Worm (Caenorhabditis elegans): ENCODE data around the gene ncx-7.

ncx-7 gene

ce11 chrIII:9703747-9704605 lies 16.1 kb downstream of the ncx-7 start (continued):
- no peak for TF ChIP-seq ceh-43 (GFP tag; optimal IDR thresholded peaks at IDR 0.05)
- peak; percentile 27 for TF ChIP-seq sem-2 (GFP tag; optimal IDR thresholded peaks at IDR 0.05)
- TF ChIP-seq bed-3 (GFP tag; optimal IDR thresholded peaks at IDR 0.05) = no peak
- no peak for TF ChIP-seq tbx-8 (GFP tag; optimal IDR thresholded peaks at IDR 0.05)

DNA sequence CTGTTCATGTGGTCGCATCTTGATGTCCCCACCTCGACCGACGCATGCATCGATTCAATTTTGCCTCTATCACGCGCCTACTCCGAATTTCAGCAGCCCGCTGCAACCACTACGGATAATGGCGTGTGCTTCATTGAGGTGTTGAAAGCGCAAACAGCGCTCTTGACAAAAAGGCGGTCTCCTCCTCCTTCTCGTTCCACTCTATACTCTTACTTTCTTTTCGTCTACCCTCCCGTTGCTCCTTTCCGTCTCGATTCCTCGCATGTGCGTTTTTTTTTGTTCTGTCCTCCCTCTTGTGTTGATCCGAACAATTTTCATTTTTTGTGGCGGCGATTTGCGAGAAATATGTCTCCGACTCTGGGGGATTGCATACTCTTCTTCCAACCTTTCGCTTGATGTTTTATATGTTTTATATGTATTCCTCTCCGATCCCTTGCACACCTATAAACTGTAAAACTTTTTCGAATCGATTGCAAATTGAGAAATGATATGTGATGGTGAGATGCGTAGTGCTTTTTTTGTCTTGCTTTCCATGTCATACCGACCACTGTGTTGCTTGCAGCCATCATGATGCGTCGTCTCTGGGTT lies 17.3 kb downstream of the ncx-7 start:
- TF ChIP-seq zip-8 (tag; optimal IDR thresholded peaks at IDR 0.05) (no peak), mls-2 (tag; optimal IDR thresholded peaks at IDR 0.05) (no peak), blmp-1 (tag; optimal IDR thresholded peaks at IDR 0.05) (no peak), pha-4 (tag; optimal IDR thresholded peaks at IDR 0.05) (no peak), ces-1 (GFP tag; optimal IDR thresholded peaks at IDR 0.05) (no peak), unc-62 (GFP tag; optimal IDR thresholded peaks at IDR 0.05) (no peak), M03D4.4 (tag; optimal IDR thresholded peaks at IDR 0.05) (no peak), mab-5 (tag; optimal IDR thresholded peaks at IDR 0.05) (no peak)

DNA sequence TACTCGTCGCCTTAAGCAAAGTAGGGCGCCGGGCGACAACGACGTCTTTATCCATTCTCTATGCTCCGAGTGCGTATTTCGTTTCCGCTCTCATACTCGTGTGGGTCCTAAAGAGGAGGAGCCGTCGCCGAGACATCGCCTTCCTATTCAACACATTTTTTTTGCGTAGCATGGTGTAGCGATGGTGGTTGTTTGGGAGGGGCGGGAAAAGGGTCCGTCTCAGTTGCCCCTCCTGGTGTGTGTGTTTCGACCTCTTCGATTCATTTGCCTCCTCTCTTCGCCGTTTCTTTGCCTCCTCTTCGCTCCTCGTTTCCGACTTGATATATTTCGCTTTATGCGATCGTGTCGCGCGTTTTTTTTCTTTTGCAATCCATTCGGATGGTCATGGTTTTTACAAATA lies 18.3 kb downstream of the ncx-7 start:
- TF ChIP-seq ztf-11 (tag; optimal IDR thresholded peaks at IDR 0.05) (no peak), ceh-39 (tag; optimal IDR thresholded peaks at IDR 0.05) (no peak), unc-120 (tag; optimal IDR thresholded peaks at IDR 0.05; ENCODE audit: poor library complexity, severe bottlenecking) (peak; percentile 9), lsy-2 (tag; optimal IDR thresholded peaks at IDR 0.05) (no peak), drap-1 (GFP tag; optimal IDR thresholded peaks at IDR 0.05) (no peak), sptf-1 (tag; optimal IDR thresholded peaks at IDR 0.05) (no peak), flh-1 (GFP tag; optimal IDR thresholded peaks at IDR 0.05) (no peak), elt-3 (tag; optimal IDR thresholded peaks at IDR 0.05) (no peak)

DNA sequence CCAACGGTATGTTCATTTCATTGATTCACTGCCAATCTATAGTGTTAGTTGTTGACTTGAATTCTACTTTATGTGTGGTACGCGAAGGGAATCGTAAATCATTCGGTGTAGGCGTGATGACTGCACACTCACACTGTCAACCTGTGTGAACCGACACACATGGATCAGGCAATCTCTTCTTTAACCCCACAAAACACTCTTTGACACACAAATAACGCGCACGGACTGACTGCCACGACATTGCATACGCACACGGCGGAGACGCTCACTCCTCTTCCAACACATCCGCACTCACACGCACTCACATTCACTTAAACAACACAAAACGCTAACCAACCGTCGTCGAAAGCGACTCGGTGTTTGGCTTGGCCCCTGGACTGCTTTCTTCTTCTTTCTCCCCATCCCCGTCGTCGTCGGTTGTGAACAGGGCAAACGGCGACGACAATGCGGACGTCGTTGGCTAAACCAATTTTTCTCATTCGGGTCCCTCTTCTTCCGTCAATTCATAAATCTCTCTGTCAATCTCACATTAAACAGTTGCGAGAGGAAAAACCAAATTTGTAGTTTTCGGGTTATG lies 19.9 kb downstream of the ncx-7 start:
- TF ChIP-seq mls-2 (tag; optimal IDR thresholded peaks at IDR 0.05) (no peak), unc-62 (GFP tag; optimal IDR thresholded peaks at IDR 0.05) (peak; percentile 59), elt-1 (tag; optimal IDR thresholded peaks at IDR 0.05; ENCODE audit: borderline replicate concordance, insufficient read depth) (no peak), ces-1 (GFP tag; optimal IDR thresholded peaks at IDR 0.05) (peak; percentile 47), drap-1 (GFP tag; optimal IDR thresholded peaks at IDR 0.05) (peak; percentile 7), nhr-2 (tag; optimal IDR thresholded peaks at IDR 0.05) (peak; percentile 68), ham-2 (GFP tag; optimal IDR thresholded peaks at IDR 0.05) (peak; percentile 11)

ce11 chrIII:9699576-9699975 lies 20.5 kb downstream of the ncx-7 start, which contains the start of gene tlk-1:
Gene tlk-1 (plus strand): TSS chrIII:9699876.
- TF ChIP-seq sptf-1 (tag; optimal IDR thresholded peaks at IDR 0.05) (no peak), unc-39 (tag; optimal IDR thresholded peaks at IDR 0.05) (no peak), bed-3 (GFP tag; optimal IDR thresholded peaks at IDR 0.05) (no peak), ceh-39 (tag; optimal IDR thresholded peaks at IDR 0.05) (no peak), elt-3 (tag; optimal IDR thresholded peaks at IDR 0.05) (no peak), snpc-4 (tag; optimal IDR thresholded peaks at IDR 0.05) (no peak), pha-4 (tag; optimal IDR thresholded peaks at IDR 0.05) (no peak), tbx-8 (GFP tag; optimal IDR thresholded peaks at IDR 0.05) (no peak), sem-2 (GFP tag; optimal IDR thresholded peaks at IDR 0.05) (no peak), unc-120 (tag; optimal IDR thresholded peaks at IDR 0.05; ENCODE audit: poor library complexity, severe bottlenecking) (no peak), mls-2 (tag; optimal IDR thresholded peaks at IDR 0.05) (no peak), nhr-12 (tag; optimal IDR thresholded peaks at IDR 0.05) (no peak), elt-1 (tag; optimal IDR thresholded peaks at IDR 0.05; ENCODE audit: borderline replicate concordance, insufficient read depth) (no peak), lsy-2 (tag; optimal IDR thresholded peaks at IDR 0.05) (no peak), nhr-237 (tag; optimal IDR thresholded peaks at IDR 0.05) (no peak), ham-2 (GFP tag; optimal IDR thresholded peaks at IDR 0.05) (no peak), M03D4.4 (tag; optimal IDR thresholded peaks at IDR 0.05) (no peak), cnd-1 (tag; optimal IDR thresholded peaks at IDR 0.05) (no peak)

Measured in whole organism, mixed stage, embryonic.